Fruit fly (Drosophila melanogaster): Measurements from ENCODE around the gene UbcE2H.

- TF ChIP-seq CG8478 (optimal IDR thresholded peaks at IDR 0.05) (no peak), CTCF (optimal IDR thresholded peaks at IDR 0.05) (no peak)
Observed at dm6 chrX:8107936-8108335, 14.1 kb upstream of the UbcE2H start.

Data from S2 (cell line).